Worm (Caenorhabditis elegans) whole organism, L4 larva: ENCODE measurements around the gene C03F11.2.

Experiments used
- D1046.2 ChIP-seq: fragments of 200-800 bp; sonication (Bioruptor generic); IDR thresholded peaks from 2 replicates; pipeline ENCODE4 v1.3.6; 2022; ENCODE audit warnings: missing genetic modification characterization, missing compliant biosample characterization
- F10B5.3 ChIP-seq: sonication (generic microtip); optimal IDR thresholded peaks from 2 replicates; lab custom pipeline; 2016; ENCODE audit warnings: mild to moderate bottlenecking, missing genetic modification characterization, missing compliant biosample characterization
- F26F4.8 ChIP-seq: fragments of 200-800 bp; sonication (Bioruptor generic); conservative IDR thresholded peaks from 2 replicates; pipeline ENCODE4 v1.3.6; 2022; ENCODE audit warnings: missing genetic modification characterization, missing compliant biosample characterization
- F49E8.2 ChIP-seq: sonication (generic microtip); optimal IDR thresholded peaks from 2 replicates; lab custom pipeline; 2016; ENCODE audit warnings: missing compliant biosample characterization, mild to moderate bottlenecking, missing genetic modification characterization, borderline replicate concordance
- R02D3.7 ChIP-seq: fragments of 150-350 bp; sonication (generic microtip); optimal IDR thresholded peaks from 3 replicates; lab custom pipeline; 2014; ENCODE audit warnings: missing biosample characterization, missing genetic modification characterization
- Y105C5A.15 ChIP-seq: fragments of 200-800 bp; sonication (Bioruptor generic); IDR thresholded peaks from 2 replicates; pipeline ENCODE4 v1.3.6; 2022; ENCODE audit warnings: missing genetic modification characterization, missing compliant biosample characterization
- aly-2 ChIP-seq: sonication (generic microtip); optimal IDR thresholded peaks from 2 replicates; lab custom pipeline; 2018; ENCODE audit warnings: missing biosample characterization, missing genetic modification characterization
- attf-4 ChIP-seq: sonication (generic microtip); optimal IDR thresholded peaks from 3 replicates; lab custom pipeline; 2017; ENCODE audit warnings: missing biosample characterization, missing genetic modification characterization
- ceh-20 ChIP-seq: fragments of 200-800 bp; sonication (Bioruptor generic); IDR thresholded peaks from 2 replicates; pipeline ENCODE4 v1.3.6; 2022; ENCODE audit warnings: missing genetic modification reagents, missing genetic modification characterization, missing compliant biosample characterization
- ceh-62 ChIP-seq: sonication (generic microtip); optimal IDR thresholded peaks from 2 replicates; lab custom pipeline; 2017; ENCODE audit warnings: missing biosample characterization, missing genetic modification characterization
- ces-1 ChIP-seq: fragments of 150-350 bp; sonication (generic microtip); optimal IDR thresholded peaks from 4 replicates; lab custom pipeline; 2014; ENCODE audit warnings: missing biosample characterization, missing genetic modification reagents, missing genetic modification characterization
- cey-2 ChIP-seq: sonication (generic microtip); optimal IDR thresholded peaks from 3 replicates; lab custom pipeline; 2017; ENCODE audit warnings: missing genetic modification characterization, mild to moderate bottlenecking, missing compliant biosample characterization, antibody characterized with exemption, borderline replicate concordance; ENCODE audit not compliant: insufficient read depth
- ctbp-1 ChIP-seq: fragments of 200-800 bp; sonication (Bioruptor generic); IDR thresholded peaks from 2 replicates; pipeline ENCODE4 v1.3.6; 2022; ENCODE audit warnings: missing genetic modification reagents, missing genetic modification characterization, missing compliant biosample characterization
- daf-12 ChIP-seq: fragments of 150-350 bp; optimal IDR thresholded peaks from 2 replicates; lab custom pipeline; 2014; ENCODE audit warnings: missing biosample characterization, missing genetic modification reagents, missing genetic modification characterization
- daf-19 ChIP-seq: fragments of 200-800 bp; sonication (Bioruptor generic); conservative IDR thresholded peaks from 2 replicates; pipeline ENCODE4 v1.3.6; 2022; ENCODE audit warnings: missing genetic modification characterization, missing compliant biosample characterization
- daf-8 ChIP-seq: fragments of 200-800 bp; sonication (Bioruptor generic); IDR thresholded peaks from 2 replicates; pipeline ENCODE4 v1.3.6; 2022; ENCODE audit warnings: missing genetic modification characterization, missing compliant biosample characterization
- dmd-9 ChIP-seq: fragments of 200-800 bp; sonication (Bioruptor generic); IDR thresholded peaks from 2 replicates; pipeline ENCODE4 v1.3.6; 2022; ENCODE audit warnings: missing genetic modification reagents, missing genetic modification characterization, missing compliant biosample characterization
- duxl-1 ChIP-seq: sonication (generic microtip); optimal IDR thresholded peaks from 2 replicates; lab custom pipeline; 2016; ENCODE audit warnings: mild to moderate bottlenecking, missing genetic modification characterization, moderate library complexity, missing compliant biosample characterization; ENCODE audit not compliant: poor library complexity
- dve-1 ChIP-seq: sonication (generic microtip); optimal IDR thresholded peaks from 2 replicates; lab custom pipeline; 2017; ENCODE audit warnings: antibody characterized with exemption, mild to moderate bottlenecking, missing genetic modification characterization, missing compliant biosample characterization; ENCODE audit not compliant: insufficient read depth
- fos-1 ChIP-seq: fragments of 150-350 bp; optimal IDR thresholded peaks from 2 replicates; lab custom pipeline; 2014; ENCODE audit warnings: missing biosample characterization, missing genetic modification characterization
- hif-1 ChIP-seq, 2 experiments: sonication (generic microtip); optimal IDR thresholded peaks; 2 replicates each; lab custom pipeline; 2016 to 2017; ENCODE audit warnings: missing compliant biosample characterization in 2 of 2, missing genetic modification characterization in 2 of 2, missing genetic modification reagents in 2 of 2, missing genotype in 2 of 2, mild to moderate bottlenecking in 1 of 2
- lin-1 ChIP-seq: fragments of 200-800 bp; sonication (Bioruptor generic); IDR thresholded peaks from 2 replicates; pipeline ENCODE4 v1.3.6; 2022; ENCODE audit warnings: missing genetic modification reagents, missing genetic modification characterization, missing compliant biosample characterization
- lin-15B ChIP-seq: fragments of 150-350 bp; sonication (generic microtip); optimal IDR thresholded peaks from 3 replicates; lab custom pipeline; 2014; ENCODE audit warnings: missing biosample characterization, missing genetic modification characterization
- lin-39 ChIP-seq: fragments of 150-350 bp; optimal IDR thresholded peaks from 2 replicates; lab custom pipeline; 2014; ENCODE audit warnings: missing biosample characterization, missing genetic modification reagents, missing genetic modification characterization
- lir-3 ChIP-seq: sonication (generic microtip); optimal IDR thresholded peaks from 2 replicates; lab custom pipeline; 2016; ENCODE audit warnings: mild to moderate bottlenecking, missing genetic modification characterization, missing compliant biosample characterization
- madf-9 ChIP-seq: fragments of 200-800 bp; sonication (Bioruptor generic); conservative IDR thresholded peaks from 2 replicates; pipeline ENCODE4 v1.3.6; 2022; ENCODE audit warnings: missing genetic modification reagents, missing genetic modification characterization, missing compliant biosample characterization
- mdl-1 ChIP-seq, 2 experiments: fragments of 150-350 bp in 1 of 2; sonication (generic microtip) in 1 of 2; optimal IDR thresholded peaks; 2 replicates each; lab custom pipeline; 2014 to 2017; ENCODE audit warnings: missing biosample characterization in 2 of 2, missing genetic modification characterization in 2 of 2
- mdt-29 ChIP-seq: fragments of 200-800 bp; sonication (Bioruptor generic); IDR thresholded peaks from 2 replicates; pipeline ENCODE4 v1.3.6; 2022; ENCODE audit warnings: missing genetic modification reagents, missing genetic modification characterization, missing compliant biosample characterization
- mep-1 ChIP-seq: fragments of 150-350 bp; sonication (generic microtip); optimal IDR thresholded peaks from 3 replicates; lab custom pipeline; 2014; ENCODE audit warnings: missing biosample characterization, missing genetic modification characterization
- mes-2 ChIP-seq: sonication (generic microtip); optimal IDR thresholded peaks from 2 replicates; lab custom pipeline; 2016; ENCODE audit warnings: missing genotype, mild to moderate bottlenecking, missing genetic modification characterization, missing compliant biosample characterization; ENCODE audit not compliant: poor library complexity, severe bottlenecking
- mxl-2 ChIP-seq: fragments of 200-800 bp; sonication (Bioruptor generic); conservative IDR thresholded peaks from 2 replicates; pipeline ENCODE4 v1.3.6; 2022; ENCODE audit warnings: missing genetic modification reagents, missing genetic modification characterization, missing compliant biosample characterization
- mxl-3 ChIP-seq: fragments of 200-800 bp; sonication (Bioruptor generic); optimal IDR thresholded peaks from 2 replicates; lab custom pipeline; 2018; ENCODE audit warnings: mild to moderate bottlenecking, missing genetic modification characterization, missing compliant biosample characterization
- nhr-11 ChIP-seq: fragments of 150-350 bp; optimal IDR thresholded peaks from 2 replicates; lab custom pipeline; 2014; ENCODE audit warnings: missing biosample characterization, missing genetic modification characterization
- nhr-111 ChIP-seq: fragments of 200-800 bp; sonication (Bioruptor generic); optimal IDR thresholded peaks from 2 replicates; lab custom pipeline; 2018; ENCODE audit warnings: mild to moderate bottlenecking, missing genetic modification characterization, missing compliant biosample characterization
- nhr-237 ChIP-seq: sonication (generic microtip); optimal IDR thresholded peaks from 2 replicates; lab custom pipeline; 2017; ENCODE audit warnings: missing biosample characterization, missing genetic modification characterization
- nhr-28 ChIP-seq: fragments of 150-350 bp; optimal IDR thresholded peaks from 2 replicates; lab custom pipeline; 2014; ENCODE audit warnings: missing biosample characterization, missing genetic modification characterization
- nhr-41 ChIP-seq: fragments of 200-800 bp; sonication (Bioruptor generic); IDR thresholded peaks from 2 replicates; pipeline ENCODE4 v1.3.6; 2022; ENCODE audit warnings: missing genetic modification reagents, missing genetic modification characterization, missing compliant biosample characterization
- nhr-42 ChIP-seq: fragments of 200-800 bp; sonication (Bioruptor generic); IDR thresholded peaks from 2 replicates; pipeline ENCODE4 v1.3.6; 2022; ENCODE audit warnings: missing genetic modification characterization, missing compliant biosample characterization
- nhr-6 ChIP-seq: fragments of 150-350 bp; optimal IDR thresholded peaks from 2 replicates; lab custom pipeline; 2014; ENCODE audit warnings: missing biosample characterization, missing genetic modification characterization
- pha-4 ChIP-seq, 2 experiments: fragments of 150-350 bp in 1 of 2; fragments of 200-800 bp in 1 of 2; sonication (Bioruptor generic) in 1 of 2; IDR thresholded peaks in 1 of 2; optimal IDR thresholded peaks in 1 of 2; 2 replicates each; pipeline versions ENCODE4 v1.3.6 to Lab custom; 2014 to 2022; ENCODE audit warnings: missing genetic modification characterization in 2 of 2, missing genetic modification reagents in 2 of 2, missing biosample characterization in 1 of 2, missing compliant biosample characterization in 1 of 2
- php-3 ChIP-seq: fragments of 200-800 bp; sonication (Bioruptor generic); IDR thresholded peaks from 2 replicates; pipeline ENCODE4 v1.3.6; 2022; ENCODE audit warnings: missing genetic modification reagents, missing genetic modification characterization, missing compliant biosample characterization
- snpc-1.2 ChIP-seq: fragments of 200-800 bp; sonication (Bioruptor generic); IDR thresholded peaks from 2 replicates; pipeline ENCODE4 v1.3.6; 2022; ENCODE audit warnings: missing genetic modification reagents, missing genetic modification characterization, missing compliant biosample characterization
- spr-3 ChIP-seq: fragments of 200-800 bp; sonication (Bioruptor generic); optimal IDR thresholded peaks from 2 replicates; lab custom pipeline; 2018; ENCODE audit warnings: mild to moderate bottlenecking, missing genetic modification characterization, missing compliant biosample characterization
- tag-97 ChIP-seq: fragments of 200-800 bp; sonication (Bioruptor generic); IDR thresholded peaks from 2 replicates; pipeline ENCODE4 v1.3.6; 2022; ENCODE audit warnings: missing genetic modification characterization, missing compliant biosample characterization
- tra-1 ChIP-seq: fragments of 200-800 bp; sonication (Bioruptor generic); IDR thresholded peaks from 2 replicates; pipeline ENCODE4 v1.3.6; 2022; ENCODE audit warnings: missing genetic modification reagents, missing genetic modification characterization, missing compliant biosample characterization
- unc-62 ChIP-seq, 3 experiments: fragments of 150-350 bp in 1 of 3; sonication (generic microtip); optimal IDR thresholded peaks in 2 of 3; peaks in 1 of 3; 1 replicate in 1 of 3; 2 replicates in 2 of 3; lab custom pipeline; 2014 to 2017; ENCODE audit warnings: missing biosample characterization in 3 of 3, missing genetic modification characterization in 3 of 3, missing genetic modification reagents in 3 of 3, missing genotype in 1 of 3
- zip-11 ChIP-seq: fragments of 200-800 bp; sonication (Bioruptor generic); IDR thresholded peaks from 2 replicates; pipeline ENCODE4 v1.3.6; 2022; ENCODE audit warnings: missing genetic modification characterization, missing compliant biosample characterization
- zip-2 ChIP-seq: fragments of 150-350 bp; optimal IDR thresholded peaks from 2 replicates; lab custom pipeline; 2014; ENCODE audit warnings: missing biosample characterization, missing genetic modification characterization
- ztf-11 ChIP-seq: fragments of 150-350 bp; optimal IDR thresholded peaks from 2 replicates; lab custom pipeline; 2014; ENCODE audit warnings: missing biosample characterization, missing genetic modification characterization
- ztf-7 ChIP-seq: fragments of 150-350 bp; optimal IDR thresholded peaks from 2 replicates; lab custom pipeline; 2014; ENCODE audit warnings: missing biosample characterization, missing genetic modification characterization

The C03F11.2 gene

DNA sequence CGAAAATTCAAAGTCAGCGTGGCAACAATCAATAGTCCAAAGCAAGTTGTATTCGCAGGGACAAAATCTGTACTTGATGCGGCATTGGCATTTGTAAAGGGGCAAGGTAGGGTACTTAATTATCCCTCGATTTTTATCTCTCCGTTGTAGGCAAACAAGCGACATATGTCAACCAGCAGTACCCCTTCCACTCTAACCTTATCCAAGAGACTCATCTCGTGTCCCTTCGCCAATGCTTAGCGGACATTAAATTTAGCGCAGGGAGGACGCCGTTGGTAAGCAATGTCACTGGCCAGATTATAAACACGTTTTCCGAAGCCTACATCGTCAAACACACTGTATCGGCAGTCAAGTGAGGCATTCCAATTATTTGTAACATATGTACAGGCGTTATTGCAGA is 32.1 kb upstream of the C03F11.2 start (continued):
- TF ChIP-seq madf-9 (GFP tag; lab: Robert Waterston, UW), result peak; percentile 96
- TF ChIP-seq ztf-7 (tag; lab: Kevin White, UChicago), result peak; percentile 96
- TF ChIP-seq dve-1 (tag; lab: Kevin White, UChicago), result peak; percentile 98
- TF ChIP-seq ztf-11 (tag; lab: Kevin White, UChicago), result peak; percentile 76
- peak; percentile 97 for TF ChIP-seq spr-3 (GFP tag; lab: Kevin White, UChicago)
- TF ChIP-seq Y105C5A.15 (GFP tag; lab: Robert Waterston, UW), result peak; percentile 53; the same call in 1 of the 2 replicates
- no peak for TF ChIP-seq tag-97 (GFP tag; lab: Robert Waterston, UW)
- TF ChIP-seq tra-1 (GFP tag; lab: Robert Waterston, UW), result peak; percentile 91
- peak; percentile 82 to 100 for TF ChIP-seq unc-62 (GFP tag; optimal IDR thresholded peaks at IDR 0.05 in 1 of 2; lab: Kevin White, UChicago)
- peak; percentile 86 for TF ChIP-seq unc-62 (tag; optimal IDR thresholded peaks at IDR 0.05; lab: Kevin White, UChicago)
- TF ChIP-seq attf-4 (tag; lab: Kevin White, UChicago), result peak; percentile 83
- TF ChIP-seq fos-1, result peak; percentile 83
- no peak for TF ChIP-seq aly-2 (tag; lab: Kevin White, UChicago)
- TF ChIP-seq lin-15B, result no peak
- TF ChIP-seq R02D3.7, result no peak
- TF ChIP-seq F10B5.3 (tag; lab: Kevin White, UChicago), result peak; percentile 96
- TF ChIP-seq cey-2 (tag; lab: Kevin White, UChicago), result peak; percentile 66
- TF ChIP-seq nhr-237 (tag; lab: Kevin White, UChicago), result peak; percentile 84
- peak; percentile 88 for TF ChIP-seq dmd-9
- TF ChIP-seq nhr-11 (tag; lab: Kevin White, UChicago), result peak; percentile 94
- peak; percentile 92 for TF ChIP-seq lir-3 (tag; lab: Kevin White, UChicago)
- TF ChIP-seq zip-2 (tag; lab: Kevin White, UChicago), result peak; percentile 96
- no peak for TF ChIP-seq ceh-62 (tag; lab: Kevin White, UChicago)
- TF ChIP-seq mxl-3 (GFP tag; lab: Kevin White, UChicago), result peak; percentile 97
- TF ChIP-seq ceh-20, result peak; percentile 96
- TF ChIP-seq lin-1, result peak; percentile 85
- TF ChIP-seq D1046.2 (GFP tag; lab: Robert Waterston, UW), result peak; percentile 78
- TF ChIP-seq lin-39 (tag; lab: Kevin White, UChicago), result no peak
- peak; percentile 92 for TF ChIP-seq nhr-28 (tag; lab: Kevin White, UChicago)
- TF ChIP-seq F26F4.8 (GFP tag; lab: Robert Waterston, UW), result no peak
- TF ChIP-seq nhr-41, result peak; percentile 89
- peak; percentile 97 for TF ChIP-seq ctbp-1
- peak; percentile 90 for TF ChIP-seq nhr-6
- TF ChIP-seq mdt-29 (GFP tag; lab: Robert Waterston, UW), result peak; percentile 92
- peak; percentile 97 for TF ChIP-seq mes-2 (tag; lab: Kevin White, UChicago)
- no peak for TF ChIP-seq daf-12 (tag; lab: Kevin White, UChicago)
- peak; percentile 98 for TF ChIP-seq duxl-1 (tag; lab: Kevin White, UChicago)
- TF ChIP-seq snpc-1.2 (GFP tag; lab: Robert Waterston, UW), result peak; percentile 62; the same call in 1 of the 2 replicates
- no peak for TF ChIP-seq zip-11
- TF ChIP-seq hif-1 (tag; optimal IDR thresholded peaks at IDR 0.05; lab: Kevin White, UChicago), result peak; percentile 74 to 81
- peak; percentile 38; the same call in 1 of the 2 replicates for TF ChIP-seq daf-8
- peak; percentile 37 for TF ChIP-seq F49E8.2 (tag; lab: Kevin White, UChicago)
- peak; percentile 78 for TF ChIP-seq ces-1 (GFP tag; lab: Kevin White, UChicago)
- peak; percentile 98 for TF ChIP-seq nhr-42 (GFP tag; lab: Robert Waterston, UW)
- TF ChIP-seq daf-19 (GFP tag; lab: Robert Waterston, UW), result peak; percentile 97
- no peak for TF ChIP-seq nhr-111 (GFP tag; lab: Kevin White, UChicago)
- no peak for TF ChIP-seq pha-4 (GFP tag; IDR thresholded peaks at IDR 0.05; lab: Robert Waterston, UW)
- peak; percentile 93 for TF ChIP-seq pha-4 (tag; optimal IDR thresholded peaks at IDR 0.05; lab: Kevin White, UChicago)
- peak; percentile 98 for TF ChIP-seq php-3 (GFP tag; lab: Robert Waterston, UW)
- TF ChIP-seq mep-1 (tag; lab: Kevin White, UChicago), result peak; percentile 99
- peak; percentile 91 to 92 for TF ChIP-seq mdl-1 (tag; optimal IDR thresholded peaks at IDR 0.05; lab: Kevin White, UChicago)
- peak; percentile 87 for TF ChIP-seq mxl-2 (GFP tag; lab: Robert Waterston, UW)
